Worm (Caenorhabditis elegans): ENCODE data around the gene Y47D3B.12.

DNA sequence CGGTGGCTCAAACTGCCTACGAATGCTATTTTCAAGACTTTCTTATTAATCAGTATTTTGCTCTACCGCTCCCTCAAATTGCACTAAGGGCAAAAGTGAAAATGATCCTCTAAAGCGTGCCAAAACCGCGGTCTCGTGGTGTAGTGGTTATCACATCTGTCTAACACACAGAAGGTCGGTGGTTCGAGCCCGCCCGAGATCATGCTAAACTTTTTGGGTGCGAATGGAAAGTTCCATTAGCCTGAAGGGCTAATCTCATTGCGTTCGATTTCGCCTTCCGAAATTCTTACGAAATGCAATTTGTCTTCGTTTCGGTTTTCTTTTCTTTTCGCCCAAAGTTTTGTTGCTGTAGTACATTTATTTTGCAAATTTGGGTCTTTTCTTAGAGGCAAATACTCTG lies 49.3 kb upstream of the Y47D3B.12 start:
- TF ChIP-seq ztf-23 (GFP tag; IDR thresholded peaks at IDR 0.05) = peak; percentile 58; the same call in 1 of the 2 replicates
- no peak for TF ChIP-seq ztf-29 (GFP tag; IDR thresholded peaks at IDR 0.05)

Data from whole organism, midembryonic.